Worm (Caenorhabditis elegans): ENCODE data around the gene clec-230.

Gene clec-230

ce11 chrV:15315827-15316527 lies 33.0 kb downstream of the clec-230 start, which contains the start of the genes srt-22 and nhr-246:
Gene srt-22 (minus strand): TSS chrV:15315927.
Gene nhr-246 (plus strand): TSS chrV:15316477.
- no peak for TF ChIP-seq unc-62 (GFP tag; optimal IDR thresholded peaks at IDR 0.05)
- no peak for TF ChIP-seq lin-32 (GFP tag; optimal IDR thresholded peaks at IDR 0.05)
- no peak for TF ChIP-seq nhr-2 (tag; optimal IDR thresholded peaks at IDR 0.05)
- TF ChIP-seq pha-4 (tag; optimal IDR thresholded peaks at IDR 0.05): no peak
- TF ChIP-seq bed-3 (GFP tag; optimal IDR thresholded peaks at IDR 0.05): no peak
- TF ChIP-seq elt-1 (tag; optimal IDR thresholded peaks at IDR 0.05; ENCODE audit: borderline replicate concordance, insufficient read depth): no peak
- TF ChIP-seq ces-1 (GFP tag; optimal IDR thresholded peaks at IDR 0.05): no peak
- no peak for TF ChIP-seq elt-3 (tag; optimal IDR thresholded peaks at IDR 0.05)
- TF ChIP-seq cnd-1 (tag; optimal IDR thresholded peaks at IDR 0.05): no peak
- no peak for TF ChIP-seq nhr-12 (tag; optimal IDR thresholded peaks at IDR 0.05)
- TF ChIP-seq ceh-39 (tag; optimal IDR thresholded peaks at IDR 0.05): no peak

DNA sequence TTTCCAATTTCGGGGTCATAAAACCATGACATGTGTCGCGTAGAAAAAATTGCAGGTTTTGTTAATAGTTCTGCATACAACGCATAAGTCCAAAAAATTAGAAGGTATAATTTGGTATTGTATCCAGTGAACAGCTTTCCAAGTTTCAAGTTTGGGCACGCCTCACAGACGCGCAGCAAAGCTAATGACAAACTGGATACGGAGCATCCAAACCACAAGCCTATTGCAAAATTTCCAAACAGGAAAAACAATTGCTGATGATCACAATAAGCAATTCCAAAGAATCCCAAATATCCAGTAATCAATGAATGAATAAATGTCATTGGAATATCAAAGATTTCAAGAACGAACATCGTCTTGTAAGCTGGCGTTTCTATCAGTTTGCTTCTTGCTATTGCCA lies 35.4 kb downstream of the clec-230 start:
- TF ChIP-seq unc-120 (tag; optimal IDR thresholded peaks at IDR 0.05; ENCODE audit: poor library complexity, severe bottlenecking) (no peak), nhr-237 (tag; optimal IDR thresholded peaks at IDR 0.05) (no peak), elt-1 (tag; optimal IDR thresholded peaks at IDR 0.05; ENCODE audit: borderline replicate concordance, insufficient read depth) (no peak), ham-2 (GFP tag; optimal IDR thresholded peaks at IDR 0.05) (no peak), sem-2 (GFP tag; optimal IDR thresholded peaks at IDR 0.05) (no peak), mls-2 (tag; optimal IDR thresholded peaks at IDR 0.05) (no peak), nhr-12 (tag; optimal IDR thresholded peaks at IDR 0.05) (no peak), ces-1 (GFP tag; optimal IDR thresholded peaks at IDR 0.05) (no peak), mep-1 (tag; optimal IDR thresholded peaks at IDR 0.05) (no peak), nhr-76 (tag; optimal IDR thresholded peaks at IDR 0.05) (no peak), zip-8 (tag; optimal IDR thresholded peaks at IDR 0.05) (no peak), lin-13 (tag; optimal IDR thresholded peaks at IDR 0.05) (no peak), nhr-28 (tag; optimal IDR thresholded peaks at IDR 0.05) (no peak)

- no peak for TF ChIP-seq snpc-4 (tag; optimal IDR thresholded peaks at IDR 0.05)
- TF ChIP-seq flh-1 (GFP tag; optimal IDR thresholded peaks at IDR 0.05): no peak
- TF ChIP-seq lsy-2 (tag; optimal IDR thresholded peaks at IDR 0.05): no peak
Observed at ce11 chrV:15310780-15311179, 38.2 kb downstream of the clec-230 start, which contains the start of gene irld-62. Gene irld-62 (plus strand): TSS chrV:15311080.

ce11 chrV:15309011-15309410 lies 39.9 kb downstream of the clec-230 start, which contains the start of gene srz-10:
Gene srz-10 (minus strand): TSS chrV:15309098.
- TF ChIP-seq sptf-1 (tag; optimal IDR thresholded peaks at IDR 0.05) (no peak), nhr-2 (tag; optimal IDR thresholded peaks at IDR 0.05) (no peak), ztf-11 (tag; optimal IDR thresholded peaks at IDR 0.05) (no peak), nhr-76 (tag; optimal IDR thresholded peaks at IDR 0.05) (no peak), mep-1 (tag; optimal IDR thresholded peaks at IDR 0.05) (no peak), M03D4.4 (tag; optimal IDR thresholded peaks at IDR 0.05) (no peak)

- TF ChIP-seq drap-1 (GFP tag; optimal IDR thresholded peaks at IDR 0.05) (no peak), unc-62 (GFP tag; optimal IDR thresholded peaks at IDR 0.05) (no peak), unc-39 (tag; optimal IDR thresholded peaks at IDR 0.05) (no peak), sem-2 (GFP tag; optimal IDR thresholded peaks at IDR 0.05) (no peak), nhr-237 (tag; optimal IDR thresholded peaks at IDR 0.05) (no peak), mep-1 (tag; optimal IDR thresholded peaks at IDR 0.05) (no peak), elt-1 (tag; optimal IDR thresholded peaks at IDR 0.05; ENCODE audit: borderline replicate concordance, insufficient read depth) (no peak), flh-1 (GFP tag; optimal IDR thresholded peaks at IDR 0.05) (no peak)
Observed at ce11 chrV:15306745-15307144, 42.2 kb downstream of the clec-230 start, which contains the start of gene T26H8.4. Gene T26H8.4 (minus strand): TSS chrV:15306845.

ce11 chrV:15305502-15305901 lies 43.4 kb downstream of the clec-230 start, which contains the start of gene T26H8.5:
Gene T26H8.5 (minus strand): TSS chrV:15305602.
- TF ChIP-seq drap-1 (GFP tag; optimal IDR thresholded peaks at IDR 0.05): no peak
- no peak for TF ChIP-seq blmp-1 (tag; optimal IDR thresholded peaks at IDR 0.05)
- no peak for TF ChIP-seq snpc-4 (tag; optimal IDR thresholded peaks at IDR 0.05)
- TF ChIP-seq zip-8 (tag; optimal IDR thresholded peaks at IDR 0.05): no peak
- no peak for TF ChIP-seq nhr-12 (tag; optimal IDR thresholded peaks at IDR 0.05)
- TF ChIP-seq ceh-83 (GFP tag; optimal IDR thresholded peaks at IDR 0.05): no peak
- no peak for TF ChIP-seq unc-62 (GFP tag; optimal IDR thresholded peaks at IDR 0.05)

Data from whole organism, mixed stage, embryonic.